Worm (Caenorhabditis elegans): Measurements from ENCODE around the gene famh-136.

Gene famh-136

DNA sequence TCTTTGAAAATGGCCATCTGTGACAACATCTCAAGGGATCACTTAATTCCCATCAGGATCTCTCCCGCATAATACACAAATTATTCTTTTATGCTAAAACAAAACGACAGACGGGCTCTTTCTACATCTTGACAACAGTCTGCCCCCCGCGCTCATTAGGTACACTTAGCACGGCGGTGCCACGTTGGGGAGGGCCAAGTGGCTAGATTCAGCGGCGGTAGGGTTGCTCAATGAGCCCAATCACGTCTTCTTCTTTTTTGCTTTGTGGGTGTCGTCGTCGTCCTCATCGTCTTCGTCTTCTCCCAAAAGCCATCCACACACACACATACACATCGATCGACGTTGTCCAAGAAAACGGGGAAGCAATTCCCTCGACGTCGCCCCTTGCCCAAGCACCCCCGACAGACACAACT is 14.5 kb upstream of the famh-136 start (continued):
- peak; percentile 48 for TF ChIP-seq vab-7 (GFP tag; IDR thresholded peaks at IDR 0.05)
- TF ChIP-seq F49E8.2 (tag; optimal IDR thresholded peaks at IDR 0.05; ENCODE audit: borderline replicate concordance) = no peak
- TF ChIP-seq ceh-28 (tag; optimal IDR thresholded peaks at IDR 0.05) = no peak
- TF ChIP-seq cey-2 (tag; optimal IDR thresholded peaks at IDR 0.05; ENCODE audit: borderline replicate concordance, insufficient read depth) = no peak
- TF ChIP-seq zag-1 (tag; optimal IDR thresholded peaks at IDR 0.05) = no peak
- TF ChIP-seq mep-1 (tag; optimal IDR thresholded peaks at IDR 0.05) = peak; percentile 6
- TF ChIP-seq set-16 (GFP tag; IDR thresholded peaks at IDR 0.05) = no peak; the same call in 1 of the 2 replicates
- 0 out of 2 replicates have a peak, but pooled peaks have one; percentile 10 for TF ChIP-seq pha-4 (GFP tag; IDR thresholded peaks at IDR 0.05)
- no peak for TF ChIP-seq pha-4 (tag; optimal IDR thresholded peaks at IDR 0.05)
- no peak for TF ChIP-seq R02D3.7 (tag; optimal IDR thresholded peaks at IDR 0.05)
- TF ChIP-seq dve-1 (tag; optimal IDR thresholded peaks at IDR 0.05; ENCODE audit: insufficient read depth) = no peak
- TF ChIP-seq dpl-1 (GFP tag; optimal IDR thresholded peaks at IDR 0.05) = no peak
- TF ChIP-seq lin-13 (GFP tag; optimal IDR thresholded peaks at IDR 0.05) = no peak
- 0 out of 2 replicates have a peak, but pooled peaks have one; percentile 58 for TF ChIP-seq F26F4.8 (GFP tag; conservative IDR thresholded peaks at IDR 0.05)
- TF ChIP-seq mes-2 (tag; optimal IDR thresholded peaks at IDR 0.05; ENCODE audit: poor library complexity, severe bottlenecking) = no peak
- TF ChIP-seq mxl-3 (GFP tag; optimal IDR thresholded peaks at IDR 0.05) = no peak
- no peak for TF ChIP-seq lir-3 (tag; optimal IDR thresholded peaks at IDR 0.05)
- no peak for TF ChIP-seq ceh-62 (tag; optimal IDR thresholded peaks at IDR 0.05)
- TF ChIP-seq ZK546.5 (tag; optimal IDR thresholded peaks at IDR 0.05) = no peak
- no peak for TF ChIP-seq Y5F2A.4 (GFP tag; optimal IDR thresholded peaks at IDR 0.05)
- no peak for TF ChIP-seq nhr-10 (tag; optimal IDR thresholded peaks at IDR 0.05)
- TF ChIP-seq nhr-28 (tag; optimal IDR thresholded peaks at IDR 0.05) = no peak
- no peak for TF ChIP-seq nhr-102 (tag; optimal IDR thresholded peaks at IDR 0.05)
- no peak for TF ChIP-seq tra-1 (GFP tag; IDR thresholded peaks at IDR 0.05)
- no peak for TF ChIP-seq duxl-1 (tag; optimal IDR thresholded peaks at IDR 0.05; ENCODE audit: poor library complexity)
- TF ChIP-seq F37D6.2 (tag; optimal IDR thresholded peaks at IDR 0.05) = peak; percentile 47

ce11 chrIII:8873990-8874668 is 13.4 kb upstream of the famh-136 start:
- TF ChIP-seq spr-1 (tag; optimal IDR thresholded peaks at IDR 0.05) (no peak), nhr-48 (tag; optimal IDR thresholded peaks at IDR 0.05) (peak; percentile 36), nhr-28 (tag; optimal IDR thresholded peaks at IDR 0.05) (peak; percentile 71), dve-1 (tag; optimal IDR thresholded peaks at IDR 0.05; ENCODE audit: insufficient read depth) (peak; percentile 38), D1046.2 (GFP tag; IDR thresholded peaks at IDR 0.05) (no peak), unc-39 (tag; optimal IDR thresholded peaks at IDR 0.05) (no peak), F37D6.2 (tag; optimal IDR thresholded peaks at IDR 0.05) (peak; percentile 81), hif-1 (tag; optimal IDR thresholded peaks at IDR 0.05) (peak in 1 of 2 experiments; percentile 55), rbr-2 (tag; optimal IDR thresholded peaks at IDR 0.05) (peak; percentile 87), hmg-1.1 (GFP tag; IDR thresholded peaks at IDR 0.05) (peak; percentile 86), dpl-1 (GFP tag; optimal IDR thresholded peaks at IDR 0.05) (peak; percentile 26), aha-1 (tag) (peak; percentile 98), gei-8 (GFP tag; optimal IDR thresholded peaks at IDR 0.05) (peak; percentile 23), nhr-6 (tag; optimal IDR thresholded peaks at IDR 0.05) (peak; percentile 62), ztf-7 (tag; optimal IDR thresholded peaks at IDR 0.05) (peak; percentile 22), pha-4 (GFP tag; IDR thresholded peaks at IDR 0.05) (no peak), pha-4 (tag; optimal IDR thresholded peaks at IDR 0.05) (no peak), hlh-11 (tag; optimal IDR thresholded peaks at IDR 0.05) (peak; percentile 82), ceh-32 (tag; optimal IDR thresholded peaks at IDR 0.05; ENCODE audit: poor library complexity) (no peak), lsy-2 (tag; optimal IDR thresholded peaks at IDR 0.05) (peak; percentile 82 to 88), ceh-20 (GFP tag; IDR thresholded peaks at IDR 0.05) (peak; percentile 63; the same call in 1 of the 2 replicates), tra-1 (GFP tag; IDR thresholded peaks at IDR 0.05) (0 out of 2 replicates have a peak, but pooled peaks have one; percentile 5), lin-39 (tag; optimal IDR thresholded peaks at IDR 0.05) (no peak), dmd-9 (GFP tag; IDR thresholded peaks at IDR 0.05) (no peak), nhr-11 (tag; optimal IDR thresholded peaks at IDR 0.05) (peak; percentile 87), zfp-2 (tag; optimal IDR thresholded peaks at IDR 0.05) (peak; percentile 31), daf-16 (GFP tag; optimal IDR thresholded peaks at IDR 0.05) (peak in 1 of 2 experiments; percentile 62), daf-16 (tag; optimal IDR thresholded peaks at IDR 0.05) (no peak), ama-1 (optimal IDR thresholded peaks at IDR 0.05) (peak; percentile 94), nhr-42 (GFP tag; IDR thresholded peaks at IDR 0.05) (no peak), lin-13 (GFP tag; optimal IDR thresholded peaks at IDR 0.05) (peak; percentile 43), nhr-10 (tag; optimal IDR thresholded peaks at IDR 0.05) (no peak)

Measured in whole organism, L4 larva.